Worm (Caenorhabditis elegans) whole organism, L2 larva: ENCODE results near the gene K10G6.9.

Experiments
- C34F6.9 ChIP-seq: fragments of 150-350 bp; optimal IDR thresholded peaks from 2 replicates; lab custom pipeline; 2014; ENCODE audit warnings: missing biosample characterization, missing genetic modification characterization
- aly-2 ChIP-seq: fragments of 150-350 bp; optimal IDR thresholded peaks from 2 replicates; lab custom pipeline; 2014; ENCODE audit warnings: missing biosample characterization, missing genetic modification characterization
- ama-1 ChIP-seq: fragments of 150-350 bp; optimal IDR thresholded peaks from 2 replicates; lab custom pipeline; 2018; ENCODE audit warnings: inconsistent platforms
- ceh-16 ChIP-seq: fragments of 150-350 bp; optimal IDR thresholded peaks from 2 replicates; lab custom pipeline; 2014; ENCODE audit warnings: missing biosample characterization, missing genetic modification characterization
- egl-27 ChIP-seq: sonication (generic microtip); optimal IDR thresholded peaks from 3 replicates; lab custom pipeline; 2017; ENCODE audit warnings: missing biosample characterization, missing genetic modification reagents, missing genetic modification characterization
- lin-11 ChIP-seq: fragments of 150-350 bp; sonication (generic microtip); optimal IDR thresholded peaks from 2 replicates; lab custom pipeline; 2014; ENCODE audit warnings: missing biosample characterization, missing genetic modification characterization, inconsistent platforms, mixed read lengths
- lin-13 ChIP-seq: fragments of 150-350 bp; optimal IDR thresholded peaks from 2 replicates; lab custom pipeline; 2014; ENCODE audit warnings: missing biosample characterization, missing genetic modification reagents, missing genetic modification characterization
- mdl-1 ChIP-seq, 2 experiments: fragments of 150-350 bp in 1 of 2; sonication (generic microtip) in 1 of 2; optimal IDR thresholded peaks; 2 replicates each; lab custom pipeline; 2017; ENCODE audit warnings: missing biosample characterization in 2 of 2, missing genetic modification characterization in 2 of 2
- nhr-10 ChIP-seq: sonication (generic microtip); optimal IDR thresholded peaks from 2 replicates; lab custom pipeline; 2017; ENCODE audit warnings: missing biosample characterization, missing genetic modification characterization
- nhr-129 ChIP-seq: fragments of 150-350 bp; optimal IDR thresholded peaks from 2 replicates; lab custom pipeline; 2014; ENCODE audit warnings: missing biosample characterization, missing genetic modification characterization
- peb-1 ChIP-seq: fragments of 150-350 bp; optimal IDR thresholded peaks from 2 replicates; lab custom pipeline; 2014; ENCODE audit warnings: missing biosample characterization, missing genetic modification characterization
- unc-62 ChIP-seq: fragments of 150-350 bp; optimal IDR thresholded peaks from 2 replicates; lab custom pipeline; 2014; ENCODE audit warnings: missing biosample characterization, missing genetic modification reagents, missing genetic modification characterization
- ztf-11 ChIP-seq: sonication (generic microtip); optimal IDR thresholded peaks from 2 replicates; lab custom pipeline; 2017; ENCODE audit warnings: missing biosample characterization, missing genetic modification characterization

DNA sequence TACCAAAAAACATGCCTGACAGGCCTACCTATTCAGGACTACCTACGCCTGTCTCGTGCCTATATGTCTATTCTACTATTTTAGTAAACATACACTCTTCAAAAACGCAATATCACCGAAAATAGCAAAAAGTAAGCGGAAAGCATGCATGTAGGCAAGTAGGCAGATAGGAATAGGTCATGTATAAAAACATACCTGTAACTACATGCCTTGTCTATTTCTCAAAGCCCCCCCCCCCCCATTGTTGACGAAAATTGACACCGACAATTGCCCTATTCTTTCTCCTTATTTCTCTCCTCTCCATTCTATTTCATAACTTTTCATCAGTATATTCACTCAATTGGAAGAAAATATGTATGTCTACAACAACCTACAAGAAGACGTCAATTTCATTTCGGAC, 6.1 kb downstream of the K10G6.9 start:
- TF ChIP-seq ama-1 (lab: Kevin White, UChicago): no peak
- no peak for TF ChIP-seq ceh-16 (tag; lab: Kevin White, UChicago)
- TF ChIP-seq lin-11: no peak
- no peak for TF ChIP-seq aly-2 (tag; lab: Kevin White, UChicago)
- no peak for TF ChIP-seq nhr-10 (tag; lab: Kevin White, UChicago)
- TF ChIP-seq lin-13 (GFP tag; lab: Kevin White, UChicago): no peak
- no peak for TF ChIP-seq peb-1 (tag; lab: Kevin White, UChicago)
- no peak for TF ChIP-seq egl-27
- no peak for TF ChIP-seq unc-62
- no peak for TF ChIP-seq mdl-1 (tag; optimal IDR thresholded peaks at IDR 0.05; lab: Kevin White, UChicago)
- TF ChIP-seq ztf-11 (tag; lab: Kevin White, UChicago): no peak
- TF ChIP-seq nhr-129: no peak
- TF ChIP-seq C34F6.9 (tag; lab: Kevin White, UChicago): no peak
